Worm (Caenorhabditis elegans) whole organism, midembryonic: ENCODE measurements around the gene nlp-55.

Experiments
- cog-1 ChIP-seq: sonication (generic microtip); optimal IDR thresholded peaks from 2 replicates; lab custom pipeline; 2016; ENCODE audit warnings: missing genetic modification characterization, missing compliant biosample characterization
- flt-1 ChIP-seq: fragments of 200-800 bp; sonication (Bioruptor generic); IDR thresholded peaks from 2 replicates; pipeline ENCODE4 v1.3.6; 2022; ENCODE audit warnings: missing genetic modification characterization, missing compliant biosample characterization
- ref-1 ChIP-seq: fragments of 200-800 bp; sonication (Bioruptor generic); conservative IDR thresholded peaks from 2 replicates; pipeline ENCODE4 v1.3.6; 2022; ENCODE audit warnings: missing genetic modification reagents, missing genetic modification characterization, missing compliant biosample characterization
- ztf-23 ChIP-seq: fragments of 200-800 bp; sonication (Bioruptor generic); IDR thresholded peaks from 2 replicates; pipeline ENCODE4 v1.3.6; 2022; ENCODE audit warnings: missing genetic modification reagents, missing genetic modification characterization, missing compliant biosample characterization
- ztf-29 ChIP-seq: fragments of 200-800 bp; sonication (Bioruptor generic); IDR thresholded peaks from 2 replicates; pipeline ENCODE4 v1.3.6; 2022; ENCODE audit warnings: missing genetic modification reagents, missing genetic modification characterization, missing compliant biosample characterization

- no peak for TF ChIP-seq flt-1
- TF ChIP-seq ztf-29 (GFP tag; lab: Robert Waterston, UW): no peak
- no peak for TF ChIP-seq cog-1
- TF ChIP-seq ztf-23 (GFP tag; lab: Robert Waterston, UW): no peak
- no peak for TF ChIP-seq ref-1 (GFP tag; lab: Robert Waterston, UW)
Observed at ce11 chrII:8339108-8339507, 43.9 kb upstream of the nlp-55 start.
